Worm (Caenorhabditis elegans): ENCODE data around the gene cnx-1.

cnx-1 gene

DNA sequence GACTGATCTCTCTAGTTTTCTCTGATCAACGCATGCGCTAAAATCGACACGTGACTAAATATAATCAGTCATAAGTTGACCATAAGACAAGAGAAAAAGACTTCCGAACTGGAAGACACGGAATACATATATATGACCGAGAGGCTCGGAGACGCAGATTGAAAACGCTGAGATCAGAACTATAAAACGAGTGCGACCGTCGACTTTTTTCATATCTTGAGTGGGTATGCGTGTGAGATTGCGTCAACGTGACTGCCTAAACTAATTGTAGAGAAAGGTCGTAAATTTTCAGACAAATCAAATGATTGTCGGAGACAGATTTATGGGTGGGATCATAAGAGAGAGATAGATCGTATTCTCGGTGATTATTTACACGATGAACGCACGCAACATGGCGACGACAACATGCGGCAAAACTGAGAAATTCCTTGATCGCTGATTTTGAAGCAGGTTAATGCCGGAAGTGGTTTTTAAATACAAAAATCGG, 9.3 kb downstream of the cnx-1 start:
- peak; percentile 4 for TF ChIP-seq unc-62 (GFP tag; optimal IDR thresholded peaks at IDR 0.05)
- TF ChIP-seq ceh-43 (GFP tag; optimal IDR thresholded peaks at IDR 0.05), result no peak
- no peak for TF ChIP-seq unc-39 (tag; optimal IDR thresholded peaks at IDR 0.05)
- no peak for TF ChIP-seq ceh-39 (tag; optimal IDR thresholded peaks at IDR 0.05)

DNA sequence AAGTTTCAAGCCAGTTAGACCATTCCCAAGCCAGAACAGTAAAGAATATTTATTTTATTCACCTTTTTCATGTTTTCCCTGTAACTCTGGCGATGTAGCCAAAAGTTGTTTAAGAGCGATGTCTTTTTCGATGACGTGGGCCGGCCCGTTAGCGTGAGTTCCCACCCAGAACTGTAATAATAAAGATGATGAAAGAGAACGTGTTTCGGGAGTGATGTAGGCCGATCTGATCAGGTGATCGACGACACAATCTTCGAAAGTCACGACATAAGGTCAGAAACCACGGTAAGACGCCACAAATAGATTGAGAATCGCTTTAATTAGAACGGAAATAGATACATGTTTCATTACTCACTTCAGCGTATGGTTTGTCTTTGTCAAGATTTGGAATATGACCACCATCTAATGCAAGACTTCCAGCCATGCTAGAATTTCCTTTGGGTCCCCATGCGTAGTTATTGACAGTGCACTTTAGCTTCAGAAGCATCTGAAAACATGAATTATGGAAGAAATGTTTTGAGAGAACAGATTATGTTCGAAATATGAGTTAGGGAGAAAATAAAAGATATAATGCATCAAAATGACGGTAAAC, 9.9 kb downstream of the cnx-1 start, which contains the start of gene ZK632.4:
TSS of gene ZK632.4 (minus strand) at position 487 of the 592 bp plus-strand sequence.
- no peak for TF ChIP-seq ces-1 (GFP tag; optimal IDR thresholded peaks at IDR 0.05)
- no peak for TF ChIP-seq nhr-12 (tag; optimal IDR thresholded peaks at IDR 0.05)
- no peak for TF ChIP-seq ceh-39 (tag; optimal IDR thresholded peaks at IDR 0.05)
- no peak for TF ChIP-seq ztf-11 (tag; optimal IDR thresholded peaks at IDR 0.05)
- no peak for TF ChIP-seq snpc-4 (tag; optimal IDR thresholded peaks at IDR 0.05)

- peak; percentile 29 for TF ChIP-seq ham-2 (GFP tag; optimal IDR thresholded peaks at IDR 0.05)
- TF ChIP-seq unc-39 (tag; optimal IDR thresholded peaks at IDR 0.05), result no peak
- TF ChIP-seq unc-62 (GFP tag; optimal IDR thresholded peaks at IDR 0.05), result no peak
- peak; percentile 55 for TF ChIP-seq nhr-2 (tag; optimal IDR thresholded peaks at IDR 0.05)
Measured at ce11 chrIII:9804997-9805610, 11.8 kb downstream of the cnx-1 start, which contains the start of gene riok-3. riok-3 (minus strand) TSS chrIII:9805011.

DNA sequence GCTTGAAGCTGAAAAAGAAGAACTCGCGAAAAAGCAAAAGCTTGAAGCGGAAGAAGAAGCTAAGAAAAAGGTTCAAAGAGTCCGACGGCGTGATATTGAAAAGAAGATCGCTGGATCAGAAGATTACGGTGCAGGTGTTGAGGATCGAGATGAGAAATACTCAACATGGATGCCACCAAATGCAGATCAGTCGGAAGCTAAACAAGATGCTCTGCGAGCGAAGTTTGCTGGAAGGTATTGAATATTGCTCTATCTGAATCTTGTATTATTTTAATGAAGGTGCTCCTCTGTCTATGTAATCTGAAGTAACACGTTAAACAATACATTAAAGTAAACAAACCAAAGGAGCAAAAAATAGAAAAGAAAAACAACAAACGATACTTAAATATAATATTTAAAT, 14.9 kb downstream of the cnx-1 start:
- TF ChIP-seq bed-3 (GFP tag; optimal IDR thresholded peaks at IDR 0.05) (no peak), nhr-76 (tag; optimal IDR thresholded peaks at IDR 0.05) (no peak), snpc-4 (tag; optimal IDR thresholded peaks at IDR 0.05) (no peak), ces-1 (GFP tag; optimal IDR thresholded peaks at IDR 0.05) (no peak), pha-4 (tag; optimal IDR thresholded peaks at IDR 0.05) (no peak), unc-62 (GFP tag; optimal IDR thresholded peaks at IDR 0.05) (no peak), sptf-1 (tag; optimal IDR thresholded peaks at IDR 0.05) (no peak), lin-13 (tag; optimal IDR thresholded peaks at IDR 0.05) (no peak), hlh-1 (tag; optimal IDR thresholded peaks at IDR 0.05) (no peak), ceh-43 (GFP tag; optimal IDR thresholded peaks at IDR 0.05) (no peak), nhr-28 (tag; optimal IDR thresholded peaks at IDR 0.05) (no peak), mep-1 (tag; optimal IDR thresholded peaks at IDR 0.05) (no peak), drap-1 (GFP tag; optimal IDR thresholded peaks at IDR 0.05) (no peak)

DNA sequence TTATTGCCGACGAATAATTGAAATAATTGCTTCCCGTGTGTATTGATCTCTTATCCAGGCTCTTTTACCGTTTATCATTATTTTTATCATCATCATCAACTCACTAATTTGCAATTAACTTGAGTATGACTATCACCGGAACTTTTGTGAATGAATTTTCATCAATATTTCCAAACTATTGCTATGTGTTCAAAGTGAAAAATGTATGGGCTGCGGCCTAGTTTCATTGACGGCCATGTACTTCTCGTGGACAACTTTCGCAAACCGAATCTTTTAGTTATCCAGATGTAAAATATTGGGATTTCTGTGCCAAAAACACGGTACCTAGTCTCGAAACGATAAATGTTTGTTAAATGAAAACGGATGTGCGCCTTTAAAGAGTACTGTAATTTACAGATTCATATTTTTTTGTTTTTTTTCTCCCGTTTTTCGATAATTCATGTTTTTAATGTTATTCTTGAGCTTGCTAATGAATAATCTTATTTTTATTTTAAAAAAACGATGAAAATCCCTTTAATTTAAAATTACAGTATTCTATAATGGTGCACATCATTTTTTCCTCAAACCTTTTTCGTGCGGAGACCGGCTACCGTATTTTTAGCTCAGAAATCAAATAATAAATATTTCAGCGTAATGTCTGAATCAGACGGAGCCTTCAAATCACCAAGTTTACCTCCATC, 18.3 kb downstream of the cnx-1 start, which contains the start of gene ZK632.2:
TSS of gene ZK632.2 (plus strand) at position 630 of the 680 bp plus-strand sequence.
- TF ChIP-seq blmp-1 (tag; optimal IDR thresholded peaks at IDR 0.05) (no peak), ceh-43 (GFP tag; optimal IDR thresholded peaks at IDR 0.05) (no peak), ces-1 (GFP tag; optimal IDR thresholded peaks at IDR 0.05) (no peak), nhr-76 (tag; optimal IDR thresholded peaks at IDR 0.05) (no peak), ztf-11 (tag; optimal IDR thresholded peaks at IDR 0.05) (no peak), ceh-39 (tag; optimal IDR thresholded peaks at IDR 0.05) (no peak), unc-62 (GFP tag; optimal IDR thresholded peaks at IDR 0.05) (no peak), nhr-2 (tag; optimal IDR thresholded peaks at IDR 0.05) (no peak)

- TF ChIP-seq pha-4 (tag; optimal IDR thresholded peaks at IDR 0.05) (no peak), nhr-28 (tag; optimal IDR thresholded peaks at IDR 0.05) (no peak), tbx-8 (GFP tag; optimal IDR thresholded peaks at IDR 0.05) (no peak), nhr-237 (tag; optimal IDR thresholded peaks at IDR 0.05) (no peak)
Measured at ce11 chrIII:9796448-9796847, 20.5 kb downstream of the cnx-1 start, which contains the start of gene srxa-10. srxa-10 (minus strand) TSS chrIII:9796548.

ce11 chrIII:9793592-9794417, 23.1 kb downstream of the cnx-1 start, which contains the start of the genes R10E11.9 and mcm-6:
R10E11.9 (minus strand) TSS chrIII:9793642.
mcm-6 (plus strand) TSS chrIII:9794367.
- no peak for TF ChIP-seq ztf-11 (tag; optimal IDR thresholded peaks at IDR 0.05)
- TF ChIP-seq pha-4 (tag; optimal IDR thresholded peaks at IDR 0.05), result peak; percentile 11
